Worm (Caenorhabditis elegans): ENCODE results near the gene Y37E11AM.2.

DNA sequence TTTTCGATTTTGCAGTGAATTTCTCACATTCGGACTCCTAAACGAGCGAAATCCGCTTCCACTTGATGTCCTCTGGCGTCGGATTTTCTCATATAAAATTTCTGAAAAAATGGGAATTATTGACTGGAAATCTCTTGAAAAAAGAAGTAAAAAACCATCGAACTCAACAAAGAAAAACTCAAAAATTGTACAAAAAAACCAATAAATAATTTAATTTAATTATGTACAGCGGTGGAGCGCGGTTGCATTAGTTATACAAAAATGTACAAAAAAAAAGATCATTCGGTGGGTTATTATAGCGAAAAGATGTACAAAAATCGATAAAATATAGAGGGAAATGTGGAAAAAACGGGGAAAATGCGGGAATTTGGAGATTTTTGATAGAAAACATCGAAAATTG lies 2.6 kb downstream of the Y37E11AM.2 start, which contains the start of gene Y37E11AM.4:
- TF ChIP-seq eor-1 (tag; optimal IDR thresholded peaks at IDR 0.05), result no peak
- TF ChIP-seq nhr-23 (tag; optimal IDR thresholded peaks at IDR 0.05), result no peak
- no peak for TF ChIP-seq pha-4 (tag; optimal IDR thresholded peaks at IDR 0.05)
- TF ChIP-seq nhr-25 (tag; optimal IDR thresholded peaks at IDR 0.05), result no peak
- no peak for TF ChIP-seq ztf-11 (tag; optimal IDR thresholded peaks at IDR 0.05)
- TF ChIP-seq zag-1 (tag; optimal IDR thresholded peaks at IDR 0.05), result no peak
- no peak for TF ChIP-seq lin-39 (tag; optimal IDR thresholded peaks at IDR 0.05)
- no peak for TF ChIP-seq snpc-4 (tag; optimal IDR thresholded peaks at IDR 0.05)
- no peak for TF ChIP-seq nhr-67 (tag; optimal IDR thresholded peaks at IDR 0.05)
- no peak for TF ChIP-seq fkh-10 (GFP tag; optimal IDR thresholded peaks at IDR 0.05)
- TF ChIP-seq jun-1 (tag; optimal IDR thresholded peaks at IDR 0.05), result no peak
- TF ChIP-seq lin-15B (tag; optimal IDR thresholded peaks at IDR 0.05), result no peak
- no peak for TF ChIP-seq ceh-82 (tag; optimal IDR thresholded peaks at IDR 0.05)
- no peak for TF ChIP-seq tbx-2 (tag; optimal IDR thresholded peaks at IDR 0.05)
